Worm (Caenorhabditis elegans) whole organism, midembryonic: ENCODE data around the gene F22E5.20.

ENCODE experiments used
- T22C8.4 ChIP-seq: fragments of 200-800 bp; sonication (Bioruptor generic); IDR thresholded peaks from 2 replicates; pipeline ENCODE4 v1.3.6; 2022; ENCODE audit warnings: missing genetic modification characterization, missing compliant biosample characterization
- cog-1 ChIP-seq: sonication (generic microtip); optimal IDR thresholded peaks from 2 replicates; lab custom pipeline; 2016; ENCODE audit warnings: missing genetic modification characterization, missing compliant biosample characterization
- flt-1 ChIP-seq: fragments of 200-800 bp; sonication (Bioruptor generic); IDR thresholded peaks from 2 replicates; pipeline ENCODE4 v1.3.6; 2022; ENCODE audit warnings: missing genetic modification characterization, missing compliant biosample characterization
- klf-2 ChIP-seq: fragments of 200-800 bp; sonication (Bioruptor generic); conservative IDR thresholded peaks from 2 replicates; pipeline ENCODE4 v1.3.6; 2022; ENCODE audit warnings: missing genetic modification reagents, missing genetic modification characterization, missing compliant biosample characterization
- med-1 ChIP-seq: sonication (generic microtip); optimal IDR thresholded peaks from 2 replicates; lab custom pipeline; 2017; ENCODE audit warnings: missing genetic modification characterization, mild to moderate bottlenecking, missing compliant biosample characterization, antibody characterized with exemption, missing genetic modification reagents; ENCODE audit not compliant: insufficient read depth
- tab-1 ChIP-seq: fragments of 200-800 bp; sonication (Bioruptor generic); IDR thresholded peaks from 2 replicates; pipeline ENCODE4 v1.3.6; 2022; ENCODE audit warnings: missing genetic modification characterization, missing compliant biosample characterization
- ztf-23 ChIP-seq: fragments of 200-800 bp; sonication (Bioruptor generic); IDR thresholded peaks from 2 replicates; pipeline ENCODE4 v1.3.6; 2022; ENCODE audit warnings: missing genetic modification reagents, missing genetic modification characterization, missing compliant biosample characterization
- ztf-29 ChIP-seq: fragments of 200-800 bp; sonication (Bioruptor generic); IDR thresholded peaks from 2 replicates; pipeline ENCODE4 v1.3.6; 2022; ENCODE audit warnings: missing genetic modification reagents, missing genetic modification characterization, missing compliant biosample characterization

DNA sequence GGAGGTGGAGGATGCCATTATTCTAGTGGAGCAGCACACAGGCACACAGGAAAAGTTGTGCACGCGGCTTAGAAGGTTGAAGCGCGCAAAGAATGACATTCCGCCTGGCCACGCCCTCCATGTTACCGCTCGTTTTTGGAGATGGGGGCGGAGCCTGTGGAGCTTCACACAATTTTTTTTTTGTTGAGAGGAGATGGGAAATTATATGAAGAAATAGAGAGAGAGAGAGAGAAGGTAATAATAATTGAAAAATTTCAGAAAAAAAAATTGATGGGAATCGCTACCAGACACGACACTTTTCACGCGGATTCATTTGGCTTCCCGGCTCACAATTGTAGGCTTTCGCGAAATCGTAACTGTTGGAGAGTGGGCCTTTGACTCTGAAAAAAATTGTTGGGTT lies 43.9 kb upstream of the F22E5.20 start, which contains the start of gene T05A8.3:
- TF ChIP-seq klf-2 (GFP tag; lab: Robert Waterston, UW): no peak
- TF ChIP-seq flt-1 (GFP tag; lab: Robert Waterston, UW): no peak
- no peak for TF ChIP-seq ztf-23 (GFP tag; lab: Robert Waterston, UW)
- no peak for TF ChIP-seq ztf-29
- no peak for TF ChIP-seq med-1 (GFP tag; lab: Kevin White, UChicago)
- no peak for TF ChIP-seq tab-1 (GFP tag; lab: Robert Waterston, UW)
- TF ChIP-seq T22C8.4: no peak
- no peak for TF ChIP-seq cog-1 (tag; lab: Kevin White, UChicago)
